Worm (Caenorhabditis elegans) whole organism, mixed stage, embryonic: ENCODE data around the gene F54C8.7.

Source experiments
- blmp-1 ChIP-seq: fragments of 150-350 bp; optimal IDR thresholded peaks from 2 replicates; lab custom pipeline; 2014; ENCODE audit warnings: missing biosample characterization, missing genetic modification characterization
- hlh-1 ChIP-seq: fragments of 150-350 bp; optimal IDR thresholded peaks from 2 replicates; lab custom pipeline; 2014; ENCODE audit warnings: missing biosample characterization, missing genetic modification reagents, missing genetic modification characterization
- nhr-12 ChIP-seq: fragments of 150-350 bp; optimal IDR thresholded peaks from 2 replicates; lab custom pipeline; 2014; ENCODE audit warnings: missing biosample characterization, missing genetic modification characterization
- snpc-4 ChIP-seq: fragments of 150-350 bp; optimal IDR thresholded peaks from 2 replicates; lab custom pipeline; 2014; ENCODE audit warnings: missing biosample characterization, missing genetic modification characterization

DNA sequence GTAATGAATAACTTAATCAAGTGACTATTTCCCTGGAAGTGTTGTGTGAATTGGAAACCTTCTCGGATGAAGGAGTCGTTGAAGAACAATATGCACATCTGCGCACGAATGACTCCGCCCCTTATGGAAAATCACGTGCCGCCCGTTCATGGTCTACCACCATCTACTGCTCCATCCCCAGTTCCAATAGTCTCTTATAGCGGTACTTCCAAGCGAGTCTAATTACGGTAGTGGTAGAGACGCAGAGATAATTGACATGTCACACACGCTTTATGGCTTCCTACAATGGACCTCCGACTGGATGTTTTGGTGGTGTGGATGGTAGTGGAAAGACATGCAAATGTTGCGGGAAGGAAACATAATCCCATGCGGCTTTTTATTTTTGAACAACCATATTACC lies 2.9 kb downstream of the F54C8.7 start:
- TF ChIP-seq nhr-12 (tag; lab: Kevin White, UChicago) (no peak), blmp-1 (no peak), hlh-1 (tag; lab: Kevin White, UChicago) (no peak), snpc-4 (tag; lab: Kevin White, UChicago) (no peak)
